Worm (Caenorhabditis elegans) whole organism, late embryonic: Measurements from ENCODE around the gene Y47D3B.12.

Experiments used
- ceh-9 ChIP-seq: sonication (generic microtip); optimal IDR thresholded peaks from 2 replicates; lab custom pipeline; 2016; ENCODE audit warnings: mild to moderate bottlenecking, missing genetic modification characterization, inconsistent platforms, missing compliant biosample characterization
- elt-4 ChIP-seq: sonication (generic microtip); optimal IDR thresholded peaks from 2 replicates; lab custom pipeline; 2016; ENCODE audit warnings: missing genetic modification characterization, missing compliant biosample characterization
- ets-4 ChIP-seq: sonication (generic microtip); optimal IDR thresholded peaks from 2 replicates; lab custom pipeline; 2016; ENCODE audit warnings: missing genetic modification characterization, missing compliant biosample characterization

- TF ChIP-seq elt-4 (tag; lab: Kevin White, UChicago) (no peak), ets-4 (tag; lab: Kevin White, UChicago) (no peak), ceh-9 (tag; lab: Kevin White, UChicago) (no peak)
Observed at ce11 chrIII:11391601-11392520, 11.0 kb upstream of the Y47D3B.12 start.
